Worm (Caenorhabditis elegans) whole organism, L4 larva: ENCODE measurements around the gene hpo-25.
A peak's percentile ranks its signal among the peaks of the same experiment; 100 is the strongest.

ENCODE experiments used
- D1046.2 ChIP-seq: fragments of 200-800 bp; sonication (Bioruptor generic); IDR thresholded peaks from 2 replicates; pipeline ENCODE4 v1.3.6; 2022; ENCODE audit warnings: missing genetic modification characterization, missing compliant biosample characterization
- R02D3.7 ChIP-seq: fragments of 150-350 bp; sonication (generic microtip); optimal IDR thresholded peaks from 3 replicates; lab custom pipeline; 2014; ENCODE audit warnings: missing biosample characterization, missing genetic modification characterization
- T20F7.1 ChIP-seq: fragments of 200-800 bp; sonication (Bioruptor generic); optimal IDR thresholded peaks from 2 replicates; lab custom pipeline; 2018; ENCODE audit warnings: mild to moderate bottlenecking, missing genetic modification characterization, missing compliant biosample characterization
- Y105C5A.15 ChIP-seq: fragments of 200-800 bp; sonication (Bioruptor generic); IDR thresholded peaks from 2 replicates; pipeline ENCODE4 v1.3.6; 2022; ENCODE audit warnings: missing genetic modification characterization, missing compliant biosample characterization
- Y48G9A.11 ChIP-seq: fragments of 200-800 bp; sonication (Bioruptor generic); IDR thresholded peaks from 2 replicates; pipeline ENCODE4 v1.3.6; 2022; ENCODE audit warnings: missing genetic modification reagents, missing genetic modification characterization, missing compliant biosample characterization
- ZK337.2 ChIP-seq: fragments of 200-800 bp; sonication (Bioruptor generic); IDR thresholded peaks from 2 replicates; pipeline ENCODE4 v1.3.6; 2022; ENCODE audit warnings: missing genetic modification reagents, missing genetic modification characterization, missing compliant biosample characterization
- ZK546.5 ChIP-seq, 2 experiments: sonication (generic microtip); optimal IDR thresholded peaks; 2 replicates each; lab custom pipeline; 2017; ENCODE audit warnings: missing biosample characterization in 2 of 2, missing genetic modification characterization in 2 of 2
- aha-1 ChIP-seq: fragments of 150-350 bp; peaks from one replicate; lab custom pipeline; 2014; ENCODE audit warnings: missing biosample characterization, missing genetic modification characterization
- attf-4 ChIP-seq: sonication (generic microtip); optimal IDR thresholded peaks from 3 replicates; lab custom pipeline; 2017; ENCODE audit warnings: missing biosample characterization, missing genetic modification characterization
- ceh-20 ChIP-seq: fragments of 200-800 bp; sonication (Bioruptor generic); IDR thresholded peaks from 2 replicates; pipeline ENCODE4 v1.3.6; 2022; ENCODE audit warnings: missing genetic modification reagents, missing genetic modification characterization, missing compliant biosample characterization
- ces-1 ChIP-seq: fragments of 150-350 bp; sonication (generic microtip); optimal IDR thresholded peaks from 4 replicates; lab custom pipeline; 2014; ENCODE audit warnings: missing biosample characterization, missing genetic modification reagents, missing genetic modification characterization
- daf-8 ChIP-seq: fragments of 200-800 bp; sonication (Bioruptor generic); IDR thresholded peaks from 2 replicates; pipeline ENCODE4 v1.3.6; 2022; ENCODE audit warnings: missing genetic modification characterization, missing compliant biosample characterization
- dmd-9 ChIP-seq: fragments of 200-800 bp; sonication (Bioruptor generic); IDR thresholded peaks from 2 replicates; pipeline ENCODE4 v1.3.6; 2022; ENCODE audit warnings: missing genetic modification reagents, missing genetic modification characterization, missing compliant biosample characterization
- dpl-1 ChIP-seq: fragments of 150-350 bp; optimal IDR thresholded peaks from 2 replicates; lab custom pipeline; 2014; ENCODE audit warnings: missing biosample characterization, missing genetic modification reagents, missing genetic modification characterization
- duxl-1 ChIP-seq: sonication (generic microtip); optimal IDR thresholded peaks from 2 replicates; lab custom pipeline; 2016; ENCODE audit warnings: mild to moderate bottlenecking, missing genetic modification characterization, moderate library complexity, missing compliant biosample characterization; ENCODE audit not compliant: poor library complexity
- dve-1 ChIP-seq: sonication (generic microtip); optimal IDR thresholded peaks from 2 replicates; lab custom pipeline; 2017; ENCODE audit warnings: antibody characterized with exemption, mild to moderate bottlenecking, missing genetic modification characterization, missing compliant biosample characterization; ENCODE audit not compliant: insufficient read depth
- gei-8 ChIP-seq: fragments of 200-800 bp; sonication (Bioruptor generic); optimal IDR thresholded peaks from 2 replicates; lab custom pipeline; 2018; ENCODE audit warnings: mild to moderate bottlenecking, missing genetic modification characterization, missing compliant biosample characterization
- hlh-30 ChIP-seq: sonication (generic microtip); optimal IDR thresholded peaks from 2 replicates; lab custom pipeline; 2017; ENCODE audit warnings: antibody characterized with exemption, mild to moderate bottlenecking, missing genetic modification characterization, missing compliant biosample characterization; ENCODE audit not compliant: insufficient read depth
- jun-1 ChIP-seq: fragments of 150-350 bp; optimal IDR thresholded peaks from 2 replicates; lab custom pipeline; 2014; ENCODE audit warnings: missing biosample characterization, missing genetic modification reagents, missing genetic modification characterization
- lin-29 ChIP-seq: fragments of 200-800 bp; sonication (Bioruptor generic); IDR thresholded peaks from 2 replicates; pipeline ENCODE4 v1.3.6; 2022; ENCODE audit warnings: missing genetic modification reagents, missing genetic modification characterization, missing compliant biosample characterization
- lin-39 ChIP-seq: fragments of 150-350 bp; optimal IDR thresholded peaks from 2 replicates; lab custom pipeline; 2014; ENCODE audit warnings: missing biosample characterization, missing genetic modification reagents, missing genetic modification characterization
- lsy-2 ChIP-seq, 2 experiments: fragments of 150-350 bp in 1 of 2; sonication (generic microtip) in 1 of 2; optimal IDR thresholded peaks; 2 replicates each; lab custom pipeline; 2014 to 2017; ENCODE audit warnings: missing biosample characterization in 2 of 2, missing genetic modification characterization in 2 of 2
- madf-9 ChIP-seq: fragments of 200-800 bp; sonication (Bioruptor generic); conservative IDR thresholded peaks from 2 replicates; pipeline ENCODE4 v1.3.6; 2022; ENCODE audit warnings: missing genetic modification reagents, missing genetic modification characterization, missing compliant biosample characterization
- mep-1 ChIP-seq: fragments of 150-350 bp; sonication (generic microtip); optimal IDR thresholded peaks from 3 replicates; lab custom pipeline; 2014; ENCODE audit warnings: missing biosample characterization, missing genetic modification characterization
- nhr-11 ChIP-seq: fragments of 150-350 bp; optimal IDR thresholded peaks from 2 replicates; lab custom pipeline; 2014; ENCODE audit warnings: missing biosample characterization, missing genetic modification characterization
- nhr-237 ChIP-seq: sonication (generic microtip); optimal IDR thresholded peaks from 2 replicates; lab custom pipeline; 2017; ENCODE audit warnings: missing biosample characterization, missing genetic modification characterization
- nhr-28 ChIP-seq: fragments of 150-350 bp; optimal IDR thresholded peaks from 2 replicates; lab custom pipeline; 2014; ENCODE audit warnings: missing biosample characterization, missing genetic modification characterization
- nhr-42 ChIP-seq: fragments of 200-800 bp; sonication (Bioruptor generic); IDR thresholded peaks from 2 replicates; pipeline ENCODE4 v1.3.6; 2022; ENCODE audit warnings: missing genetic modification characterization, missing compliant biosample characterization
- nhr-77 ChIP-seq: fragments of 150-350 bp; optimal IDR thresholded peaks from 2 replicates; lab custom pipeline; 2014; ENCODE audit warnings: missing biosample characterization, missing genetic modification characterization
- pha-4 ChIP-seq, 2 experiments: fragments of 150-350 bp in 1 of 2; fragments of 200-800 bp in 1 of 2; sonication (Bioruptor generic) in 1 of 2; IDR thresholded peaks in 1 of 2; optimal IDR thresholded peaks in 1 of 2; 2 replicates each; pipeline versions ENCODE4 v1.3.6 to Lab custom; 2014 to 2022; ENCODE audit warnings: missing genetic modification characterization in 2 of 2, missing genetic modification reagents in 2 of 2, missing biosample characterization in 1 of 2, missing compliant biosample characterization in 1 of 2
- saeg-2 ChIP-seq: fragments of 200-800 bp; sonication (Bioruptor generic); IDR thresholded peaks from 2 replicates; pipeline ENCODE4 v1.3.6; 2022; ENCODE audit warnings: missing genetic modification reagents, missing genetic modification characterization, missing compliant biosample characterization
- tag-97 ChIP-seq: fragments of 200-800 bp; sonication (Bioruptor generic); IDR thresholded peaks from 2 replicates; pipeline ENCODE4 v1.3.6; 2022; ENCODE audit warnings: missing genetic modification characterization, missing compliant biosample characterization
- unc-39 ChIP-seq: sonication (generic microtip); optimal IDR thresholded peaks from 2 replicates; lab custom pipeline; 2017; ENCODE audit warnings: missing biosample characterization, missing genetic modification characterization
- zag-1 ChIP-seq: fragments of 150-350 bp; optimal IDR thresholded peaks from 2 replicates; lab custom pipeline; 2014; ENCODE audit warnings: missing biosample characterization, missing genetic modification characterization
- zfp-2 ChIP-seq: sonication (generic microtip); optimal IDR thresholded peaks from 2 replicates; lab custom pipeline; 2016; ENCODE audit warnings: mild to moderate bottlenecking, missing genetic modification characterization, missing compliant biosample characterization
- zfp-3 ChIP-seq: fragments of 200-800 bp; sonication (Bioruptor generic); conservative IDR thresholded peaks from 2 replicates; pipeline ENCODE4 v1.3.6; 2022; ENCODE audit warnings: missing genetic modification reagents, missing genetic modification characterization, missing compliant biosample characterization

Gene hpo-25

ce11 chrII:2342004-2342479 is 27.0 kb upstream of the hpo-25 start, which contains the start of gene F43C11.6:
Gene F43C11.6, plus strand, starts transcription at chrII:2342429.
- TF ChIP-seq lsy-2 (tag; optimal IDR thresholded peaks at IDR 0.05; lab: Kevin White, UChicago) (no peak), jun-1 (tag; lab: Kevin White, UChicago) (no peak), duxl-1 (tag; lab: Kevin White, UChicago) (peak; percentile 20), Y105C5A.15 (no peak), Y48G9A.11 (GFP tag; lab: Robert Waterston, UW) (peak; percentile 67), nhr-77 (tag; lab: Kevin White, UChicago) (peak; percentile 21), nhr-237 (tag; lab: Kevin White, UChicago) (no peak), hlh-30 (tag; lab: Kevin White, UChicago) (peak; percentile 59), nhr-42 (no peak), zag-1 (tag; lab: Kevin White, UChicago) (no peak), zfp-2 (tag; lab: Kevin White, UChicago) (no peak), dpl-1 (GFP tag; lab: Kevin White, UChicago) (peak; percentile 38), zfp-3 (no peak), lin-39 (no peak), attf-4 (tag; lab: Kevin White, UChicago) (no peak), T20F7.1 (GFP tag; lab: Kevin White, UChicago) (peak; percentile 94), R02D3.7 (tag; lab: Kevin White, UChicago) (peak; percentile 67), mep-1 (no peak), ces-1 (no peak), aha-1 (tag; lab: Kevin White, UChicago) (peak; percentile 71), ZK337.2 (GFP tag; lab: Robert Waterston, UW) (no peak)

DNA sequence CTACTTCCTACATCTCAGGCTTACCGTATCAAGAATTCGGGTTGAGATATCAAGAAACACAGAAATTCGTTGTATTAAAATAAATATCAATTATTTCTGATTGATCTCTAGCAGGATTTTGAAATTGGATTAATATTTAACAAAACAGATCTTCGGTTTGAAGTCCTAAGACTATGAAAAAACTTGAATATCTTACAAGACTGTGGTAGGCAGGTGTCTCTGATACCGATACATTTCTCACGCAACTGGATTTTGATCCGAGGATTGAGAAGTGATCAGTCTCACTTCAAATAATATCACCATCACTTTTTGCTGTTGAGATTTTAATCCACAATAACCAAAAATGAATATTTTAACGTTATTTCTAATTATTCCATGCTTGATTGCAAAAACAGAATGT is 22.4 kb upstream of the hpo-25 start, which contains the start of gene F43C11.4:
F43C11.4 (plus strand) TSS at position 301 of the 400 bp plus-strand sequence.
- TF ChIP-seq nhr-42 (no peak), tag-97 (GFP tag; lab: Robert Waterston, UW) (no peak), dve-1 (no peak), madf-9 (GFP tag; lab: Robert Waterston, UW) (no peak), ZK546.5 (tag; optimal IDR thresholded peaks at IDR 0.05; lab: Kevin White, UChicago) (no peak), saeg-2 (GFP tag; lab: Robert Waterston, UW) (no peak), daf-8 (no peak), D1046.2 (GFP tag; lab: Robert Waterston, UW) (no peak), nhr-11 (tag; lab: Kevin White, UChicago) (no peak), pha-4 (GFP tag; IDR thresholded peaks at IDR 0.05; lab: Robert Waterston, UW) (no peak), pha-4 (tag; optimal IDR thresholded peaks at IDR 0.05; lab: Kevin White, UChicago) (no peak)

- no peak for TF ChIP-seq dmd-9 (GFP tag; lab: Robert Waterston, UW)
- no peak for TF ChIP-seq ceh-20 (GFP tag; lab: Robert Waterston, UW)
- no peak for TF ChIP-seq Y48G9A.11 (GFP tag; lab: Robert Waterston, UW)
- TF ChIP-seq lin-29 (GFP tag; lab: Robert Waterston, UW) = no peak
- TF ChIP-seq unc-39 (tag; lab: Kevin White, UChicago) = no peak
Observed at ce11 chrII:2352546-2352945, 16.5 kb upstream of the hpo-25 start, which contains the start of gene F43C11.10. Gene F43C11.10, minus strand, starts transcription at chrII:2352646.

- TF ChIP-seq nhr-28 (tag; lab: Kevin White, UChicago) (peak; percentile 43), gei-8 (GFP tag; lab: Kevin White, UChicago) (no peak)
Observed at ce11 chrII:2353012-2353411, 16.0 kb upstream of the hpo-25 start, which contains the start of gene F43C11.3. Gene F43C11.3, plus strand, starts transcription at chrII:2353312.
